Worm (Caenorhabditis elegans) whole organism, L2 larva: ENCODE measurements around the gene bbln-1.

Experiments
- C34F6.9 ChIP-seq: fragments of 150-350 bp; optimal IDR thresholded peaks from 2 replicates; lab custom pipeline; 2014; ENCODE audit warnings: missing biosample characterization, missing genetic modification characterization
- F13H6.1 ChIP-seq: sonication (generic microtip); optimal IDR thresholded peaks from 2 replicates; lab custom pipeline; 2016; ENCODE audit warnings: missing genetic modification characterization, missing compliant biosample characterization
- R02D3.7 ChIP-seq: fragments of 150-350 bp; optimal IDR thresholded peaks from 2 replicates; lab custom pipeline; 2014; ENCODE audit warnings: missing biosample characterization, missing genetic modification characterization
- ZK546.5 ChIP-seq: sonication (generic microtip); optimal IDR thresholded peaks from 2 replicates; lab custom pipeline; 2017; ENCODE audit warnings: missing biosample characterization, missing genetic modification characterization
- alr-1 ChIP-seq: fragments of 150-350 bp; optimal IDR thresholded peaks from 2 replicates; lab custom pipeline; 2014; ENCODE audit warnings: missing biosample characterization, missing genetic modification characterization
- aly-2 ChIP-seq: fragments of 150-350 bp; optimal IDR thresholded peaks from 2 replicates; lab custom pipeline; 2014; ENCODE audit warnings: missing biosample characterization, missing genetic modification characterization
- ama-1 ChIP-seq: fragments of 150-350 bp; optimal IDR thresholded peaks from 2 replicates; lab custom pipeline; 2018; ENCODE audit warnings: inconsistent platforms
- blmp-1 ChIP-seq: sonication (generic microtip); optimal IDR thresholded peaks from 2 replicates; lab custom pipeline; 2017; ENCODE audit warnings: missing genetic modification characterization, mild to moderate bottlenecking, missing compliant biosample characterization, antibody characterized with exemption, moderate library complexity; ENCODE audit not compliant: insufficient read depth
- ceh-16 ChIP-seq: fragments of 150-350 bp; optimal IDR thresholded peaks from 2 replicates; lab custom pipeline; 2014; ENCODE audit warnings: missing biosample characterization, missing genetic modification characterization
- ceh-82 ChIP-seq: fragments of 150-350 bp; optimal IDR thresholded peaks from 2 replicates; lab custom pipeline; 2014; ENCODE audit warnings: missing biosample characterization, missing genetic modification characterization
- crh-2 ChIP-seq: sonication (generic microtip); optimal IDR thresholded peaks from 2 replicates; lab custom pipeline; 2017; ENCODE audit warnings: missing biosample characterization, missing genetic modification characterization
- dmd-4 ChIP-seq: sonication (generic microtip); optimal IDR thresholded peaks from 2 replicates; lab custom pipeline; 2017; ENCODE audit warnings: missing biosample characterization, missing genetic modification characterization
- egl-27 ChIP-seq: sonication (generic microtip); optimal IDR thresholded peaks from 3 replicates; lab custom pipeline; 2017; ENCODE audit warnings: missing biosample characterization, missing genetic modification reagents, missing genetic modification characterization
- elt-1 ChIP-seq: fragments of 150-350 bp; optimal IDR thresholded peaks from 2 replicates; lab custom pipeline; 2014; ENCODE audit warnings: missing biosample characterization, missing genetic modification characterization
- elt-3 ChIP-seq: sonication (generic microtip); optimal IDR thresholded peaks from 2 replicates; lab custom pipeline; 2017; ENCODE audit warnings: missing biosample characterization, missing genetic modification characterization
- fos-1 ChIP-seq: fragments of 150-350 bp; optimal IDR thresholded peaks from 2 replicates; lab custom pipeline; 2014; ENCODE audit warnings: missing biosample characterization, missing genetic modification characterization
- gmeb-1 ChIP-seq: fragments of 150-350 bp; optimal IDR thresholded peaks from 2 replicates; lab custom pipeline; 2014; ENCODE audit warnings: missing biosample characterization, missing genetic modification characterization
- lin-11 ChIP-seq: fragments of 150-350 bp; sonication (generic microtip); optimal IDR thresholded peaks from 2 replicates; lab custom pipeline; 2014; ENCODE audit warnings: missing biosample characterization, missing genetic modification characterization, inconsistent platforms, mixed read lengths
- lin-13 ChIP-seq: fragments of 150-350 bp; optimal IDR thresholded peaks from 2 replicates; lab custom pipeline; 2014; ENCODE audit warnings: missing biosample characterization, missing genetic modification reagents, missing genetic modification characterization
- lin-39 ChIP-seq: fragments of 150-350 bp; optimal IDR thresholded peaks from 2 replicates; lab custom pipeline; 2014; ENCODE audit warnings: missing biosample characterization, missing genetic modification reagents, missing genetic modification characterization
- lsy-2 ChIP-seq, 2 experiments: fragments of 150-350 bp in 1 of 2; sonication (generic microtip) in 1 of 2; optimal IDR thresholded peaks; 2 replicates each; lab custom pipeline; 2014 to 2017; ENCODE audit warnings: missing biosample characterization in 2 of 2, missing genetic modification characterization in 2 of 2
- mab-5 ChIP-seq: fragments of 150-350 bp; optimal IDR thresholded peaks from 2 replicates; lab custom pipeline; 2014; ENCODE audit warnings: missing biosample characterization, missing genetic modification characterization
- mbf-1 ChIP-seq: sonication (generic microtip); optimal IDR thresholded peaks from 2 replicates; lab custom pipeline; 2017; ENCODE audit warnings: missing biosample characterization, missing genetic modification characterization
- mdl-1 ChIP-seq, 2 experiments: fragments of 150-350 bp in 1 of 2; sonication (generic microtip) in 1 of 2; optimal IDR thresholded peaks; 2 replicates each; lab custom pipeline; 2017; ENCODE audit warnings: missing biosample characterization in 2 of 2, missing genetic modification characterization in 2 of 2
- nhr-10 ChIP-seq: sonication (generic microtip); optimal IDR thresholded peaks from 2 replicates; lab custom pipeline; 2017; ENCODE audit warnings: missing biosample characterization, missing genetic modification characterization
- nhr-11 ChIP-seq: fragments of 150-350 bp; optimal IDR thresholded peaks from 2 replicates; lab custom pipeline; 2014; ENCODE audit warnings: missing biosample characterization, missing genetic modification characterization
- nhr-12 ChIP-seq: fragments of 150-350 bp; optimal IDR thresholded peaks from 2 replicates; lab custom pipeline; 2014; ENCODE audit warnings: missing biosample characterization, missing genetic modification characterization
- nhr-129 ChIP-seq: fragments of 150-350 bp; optimal IDR thresholded peaks from 2 replicates; lab custom pipeline; 2014; ENCODE audit warnings: missing biosample characterization, missing genetic modification characterization
- nhr-21 ChIP-seq: fragments of 150-350 bp; optimal IDR thresholded peaks from 2 replicates; lab custom pipeline; 2014; ENCODE audit warnings: missing biosample characterization, missing genetic modification characterization
- nhr-23 ChIP-seq: fragments of 150-350 bp; optimal IDR thresholded peaks from 2 replicates; lab custom pipeline; 2014; ENCODE audit warnings: missing biosample characterization, missing genetic modification reagents, missing genetic modification characterization
- nhr-237 ChIP-seq: fragments of 150-350 bp; optimal IDR thresholded peaks from 2 replicates; lab custom pipeline; 2014; ENCODE audit warnings: missing biosample characterization, missing genetic modification characterization
- nhr-25 ChIP-seq: fragments of 150-350 bp; sonication (generic microtip); optimal IDR thresholded peaks from 3 replicates; lab custom pipeline; 2014; ENCODE audit warnings: missing biosample characterization, missing genetic modification characterization
- nhr-6 ChIP-seq: fragments of 150-350 bp; optimal IDR thresholded peaks from 2 replicates; lab custom pipeline; 2014; ENCODE audit warnings: missing biosample characterization, missing genetic modification characterization
- nhr-77 ChIP-seq: fragments of 150-350 bp; optimal IDR thresholded peaks from 2 replicates; lab custom pipeline; 2014; ENCODE audit warnings: missing biosample characterization, missing genetic modification characterization
- peb-1 ChIP-seq: fragments of 150-350 bp; optimal IDR thresholded peaks from 2 replicates; lab custom pipeline; 2014; ENCODE audit warnings: missing biosample characterization, missing genetic modification characterization
- sem-4 ChIP-seq: fragments of 150-350 bp; optimal IDR thresholded peaks from 2 replicates; lab custom pipeline; 2014; ENCODE audit warnings: missing biosample characterization, missing genetic modification reagents, missing genetic modification characterization
- skn-1 ChIP-seq: sonication (generic microtip); optimal IDR thresholded peaks from 2 replicates; lab custom pipeline; 2017; ENCODE audit warnings: missing biosample characterization, missing genetic modification characterization
- sma-3 ChIP-seq: sonication (generic microtip); optimal IDR thresholded peaks from 2 replicates; lab custom pipeline; 2016; ENCODE audit warnings: missing genetic modification reagents, missing genetic modification characterization, missing compliant biosample characterization
- sma-9 ChIP-seq, 2 experiments: fragments of 150-350 bp in 1 of 2; sonication (generic microtip) in 1 of 2; optimal IDR thresholded peaks; 2 replicates each; lab custom pipeline; 2014 to 2016; ENCODE audit warnings: missing genetic modification characterization in 2 of 2, mild to moderate bottlenecking in 1 of 2, missing biosample characterization in 1 of 2, missing compliant biosample characterization in 1 of 2, missing genetic modification reagents in 1 of 2, moderate library complexity in 1 of 2
- snpc-4 ChIP-seq: fragments of 150-350 bp; optimal IDR thresholded peaks from 2 replicates; lab custom pipeline; 2014; ENCODE audit warnings: missing biosample characterization, missing genetic modification characterization
- unc-39 ChIP-seq: fragments of 150-350 bp; optimal IDR thresholded peaks from 2 replicates; lab custom pipeline; 2014; ENCODE audit warnings: missing biosample characterization, missing genetic modification characterization
- unc-55 ChIP-seq: fragments of 150-350 bp; sonication (generic microtip); optimal IDR thresholded peaks from 3 replicates; lab custom pipeline; 2014; ENCODE audit warnings: missing biosample characterization, missing genetic modification reagents, missing genetic modification characterization
- unc-62 ChIP-seq: fragments of 150-350 bp; optimal IDR thresholded peaks from 2 replicates; lab custom pipeline; 2014; ENCODE audit warnings: missing biosample characterization, missing genetic modification reagents, missing genetic modification characterization
- zag-1 ChIP-seq: fragments of 150-350 bp; optimal IDR thresholded peaks from 2 replicates; lab custom pipeline; 2014; ENCODE audit warnings: missing biosample characterization, missing genetic modification characterization
- ztf-1 ChIP-seq: fragments of 200-800 bp; sonication (Bioruptor generic); conservative IDR thresholded peaks from 2 replicates; pipeline ENCODE4 v1.3.6; 2022; ENCODE audit warnings: missing genetic modification characterization, missing compliant biosample characterization
- ztf-4 ChIP-seq: fragments of 150-350 bp; optimal IDR thresholded peaks from 2 replicates; lab custom pipeline; 2014; ENCODE audit warnings: missing biosample characterization, missing genetic modification characterization

Gene bbln-1

ce11 chrX:3108603-3109002, 43.7 kb downstream of the bbln-1 start (continued):
- no peak for TF ChIP-seq ztf-1
- no peak for TF ChIP-seq peb-1 (tag; lab: Kevin White, UChicago)
- no peak for TF ChIP-seq skn-1 (tag; lab: Kevin White, UChicago)

DNA sequence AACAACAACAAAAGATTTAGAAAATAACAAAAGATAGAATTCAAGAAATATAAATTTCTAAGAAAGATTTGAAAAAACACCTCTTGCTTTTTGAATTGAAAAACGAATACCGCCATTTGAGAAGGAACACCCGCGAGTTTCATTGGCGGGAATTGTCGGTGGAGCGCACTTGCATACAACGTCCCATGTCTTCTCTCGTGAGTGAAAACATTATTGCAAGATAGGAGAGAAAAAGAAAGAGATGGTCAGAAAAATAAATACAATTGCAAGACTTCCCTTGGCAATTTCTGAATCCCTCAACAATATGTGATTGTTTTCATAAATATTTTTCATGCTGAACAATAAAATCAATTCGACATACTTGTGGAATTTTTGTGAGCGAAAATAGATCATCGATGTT, 46.1 kb downstream of the bbln-1 start, which contains the start of gene K10B3.5:
Gene K10B3.5 (minus strand): TSS at position 343 of the 400 bp plus-strand sequence.
- TF ChIP-seq aly-2 (no peak), mab-5 (no peak), nhr-129 (tag; lab: Kevin White, UChicago) (peak; percentile 72), sma-9 (GFP tag; optimal IDR thresholded peaks at IDR 0.05; lab: Kevin White, UChicago) (no peak), sma-9 (tag; optimal IDR thresholded peaks at IDR 0.05; lab: Kevin White, UChicago) (no peak), lin-11 (peak; percentile 15), crh-2 (tag; lab: Kevin White, UChicago) (peak; percentile 71), unc-62 (no peak), lsy-2 (tag; optimal IDR thresholded peaks at IDR 0.05; lab: Kevin White, UChicago) (peak in 1 of 2 experiments; percentile 74), nhr-21 (tag; lab: Kevin White, UChicago) (peak; percentile 46), nhr-6 (tag; lab: Kevin White, UChicago) (peak; percentile 1), nhr-12 (tag; lab: Kevin White, UChicago) (no peak), unc-55 (GFP tag; lab: Kevin White, UChicago) (peak; percentile 62), ceh-82 (tag; lab: Kevin White, UChicago) (no peak), nhr-237 (tag; lab: Kevin White, UChicago) (no peak), elt-3 (tag; lab: Kevin White, UChicago) (no peak), F13H6.1 (tag; lab: Kevin White, UChicago) (peak; percentile 55), skn-1 (tag; lab: Kevin White, UChicago) (no peak), C34F6.9 (tag; lab: Kevin White, UChicago) (peak; percentile 91), ztf-1 (no peak), fos-1 (peak; percentile 54), sma-3 (GFP tag; lab: Kevin White, UChicago) (peak; percentile 44), zag-1 (tag; lab: Kevin White, UChicago) (no peak), sem-4 (peak; percentile 75), ztf-4 (tag; lab: Kevin White, UChicago) (no peak), ceh-16 (tag; lab: Kevin White, UChicago) (no peak), mdl-1 (tag; optimal IDR thresholded peaks at IDR 0.05; lab: Kevin White, UChicago) (peak in 1 of 2 experiments; percentile 1), gmeb-1 (tag; lab: Kevin White, UChicago) (peak; percentile 61), lin-13 (GFP tag; lab: Kevin White, UChicago) (peak; percentile 51), nhr-77 (tag; lab: Kevin White, UChicago) (no peak), nhr-25 (peak; percentile 74), dmd-4 (tag; lab: Kevin White, UChicago) (no peak)

DNA sequence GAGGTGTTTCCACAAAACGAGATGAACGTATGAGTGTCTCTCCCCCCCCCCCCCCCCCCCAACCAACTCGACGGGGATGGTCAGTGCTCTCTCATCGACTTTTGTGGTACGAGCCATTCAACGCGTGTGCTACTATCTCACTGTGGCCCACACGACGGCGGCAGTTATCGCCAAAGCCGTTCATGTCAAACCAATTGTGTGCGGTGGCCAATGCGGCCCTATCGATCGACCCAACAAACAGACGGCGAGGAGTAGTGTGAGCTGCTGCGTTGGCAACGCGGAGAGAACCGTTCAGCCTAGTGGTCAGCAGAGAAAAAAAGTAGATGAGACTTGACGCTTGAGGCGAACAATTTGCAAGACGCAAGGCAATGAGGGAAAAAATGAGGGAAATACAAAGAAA, 49.4 kb downstream of the bbln-1 start:
- TF ChIP-seq skn-1 (tag; lab: Kevin White, UChicago) (no peak), nhr-25 (no peak), alr-1 (no peak), ceh-16 (tag; lab: Kevin White, UChicago) (no peak), ceh-82 (tag; lab: Kevin White, UChicago) (no peak), nhr-21 (tag; lab: Kevin White, UChicago) (no peak), lin-11 (peak; percentile 20), peb-1 (tag; lab: Kevin White, UChicago) (no peak), dmd-4 (tag; lab: Kevin White, UChicago) (no peak), F13H6.1 (tag; lab: Kevin White, UChicago) (no peak), unc-55 (GFP tag; lab: Kevin White, UChicago) (no peak), ztf-1 (no peak), nhr-129 (tag; lab: Kevin White, UChicago) (peak; percentile 22), nhr-6 (tag; lab: Kevin White, UChicago) (no peak), ZK546.5 (tag; lab: Kevin White, UChicago) (no peak), R02D3.7 (no peak), lin-13 (GFP tag; lab: Kevin White, UChicago) (no peak), fos-1 (peak; percentile 15), crh-2 (tag; lab: Kevin White, UChicago) (peak; percentile 52), nhr-11 (tag; lab: Kevin White, UChicago) (no peak), ztf-4 (tag; lab: Kevin White, UChicago) (no peak), elt-1 (no peak), gmeb-1 (tag; lab: Kevin White, UChicago) (no peak), mab-5 (no peak), sma-9 (GFP tag; optimal IDR thresholded peaks at IDR 0.05; lab: Kevin White, UChicago) (no peak), sma-9 (tag; optimal IDR thresholded peaks at IDR 0.05; lab: Kevin White, UChicago) (no peak), mdl-1 (tag; optimal IDR thresholded peaks at IDR 0.05; lab: Kevin White, UChicago) (no peak), mbf-1 (no peak), ama-1 (lab: Kevin White, UChicago) (no peak), lsy-2 (tag; optimal IDR thresholded peaks at IDR 0.05; lab: Kevin White, UChicago) (peak in 1 of 2 experiments; percentile 17), sem-4 (no peak), zag-1 (tag; lab: Kevin White, UChicago) (no peak), nhr-10 (tag; lab: Kevin White, UChicago) (no peak), snpc-4 (tag; lab: Kevin White, UChicago) (no peak), unc-62 (no peak), egl-27 (no peak), blmp-1 (tag; lab: Kevin White, UChicago) (no peak), unc-39 (tag; lab: Kevin White, UChicago) (no peak), nhr-23 (tag; lab: Kevin White, UChicago) (no peak), nhr-237 (tag; lab: Kevin White, UChicago) (no peak), lin-39 (tag; lab: Kevin White, UChicago) (no peak)
